Worm (Caenorhabditis elegans): Measurements from ENCODE around the gene Y82E9BR.22.

Y82E9BR.22 gene

ce11 chrIII:1424305-1424704 is 15.3 kb upstream of the Y82E9BR.22 start (continued):
- TF ChIP-seq nhr-77 (tag; optimal IDR thresholded peaks at IDR 0.05) = peak; percentile 34
- peak; percentile 69 for TF ChIP-seq swsn-7 (tag; optimal IDR thresholded peaks at IDR 0.05)
- TF ChIP-seq pag-3 (tag; optimal IDR thresholded peaks at IDR 0.05; ENCODE audit: borderline replicate concordance, insufficient read depth) = no peak
- TF ChIP-seq tbx-2 (tag; optimal IDR thresholded peaks at IDR 0.05) = peak; percentile 49
- no peak for TF ChIP-seq pqm-1 (tag; optimal IDR thresholded peaks at IDR 0.05)
- peak; percentile 55 for TF ChIP-seq lin-13 (GFP tag; optimal IDR thresholded peaks at IDR 0.05)
- peak; percentile 67 to 81 for TF ChIP-seq lsy-2 (tag; optimal IDR thresholded peaks at IDR 0.05)
- no peak for TF ChIP-seq pax-3 (tag; optimal IDR thresholded peaks at IDR 0.05)
- TF ChIP-seq xbp-1 (tag; optimal IDR thresholded peaks at IDR 0.05) = peak; percentile 50
- no peak for TF ChIP-seq unc-30 (tag; optimal IDR thresholded peaks at IDR 0.05)
- TF ChIP-seq nhr-12 (tag; optimal IDR thresholded peaks at IDR 0.05) = no peak
- no peak for TF ChIP-seq lir-3 (tag; optimal IDR thresholded peaks at IDR 0.05; ENCODE audit: poor library complexity)
- peak; percentile 69 for TF ChIP-seq nhr-19 (GFP tag; conservative IDR thresholded peaks at IDR 0.05)
- peak in 2 of 6 experiments; percentile 9 to 11 for TF ChIP-seq elt-3 (tag; optimal IDR thresholded peaks at IDR 0.05)
- peak; percentile 54 for TF ChIP-seq zip-4 (GFP tag; optimal IDR thresholded peaks at IDR 0.05)
- TF ChIP-seq ceh-88 (GFP tag; IDR thresholded peaks at IDR 0.05) = no peak
- TF ChIP-seq sox-4 (tag; optimal IDR thresholded peaks at IDR 0.05) = no peak
- TF ChIP-seq ceh-82 (tag; optimal IDR thresholded peaks at IDR 0.05) = peak; percentile 46 to 85 (median 58)
- no peak for TF ChIP-seq blmp-1 (tag; optimal IDR thresholded peaks at IDR 0.05)
- TF ChIP-seq nhr-85 (tag) = peak; percentile 73
- TF ChIP-seq nhr-84 (tag; optimal IDR thresholded peaks at IDR 0.05) = no peak
- peak; percentile 33 for TF ChIP-seq egl-13 (tag; optimal IDR thresholded peaks at IDR 0.05)
- TF ChIP-seq ama-1 (optimal IDR thresholded peaks at IDR 0.05) = no peak
- no peak for TF ChIP-seq ces-1 (GFP tag; optimal IDR thresholded peaks at IDR 0.05)
- peak; percentile 44 for TF ChIP-seq fkh-8 (tag; optimal IDR thresholded peaks at IDR 0.05)
- peak; percentile 47 for TF ChIP-seq lin-15B (tag; optimal IDR thresholded peaks at IDR 0.05)
- TF ChIP-seq zag-1 (tag; optimal IDR thresholded peaks at IDR 0.05) = no peak
- no peak for TF ChIP-seq hlh-17 (GFP tag; optimal IDR thresholded peaks at IDR 0.05; ENCODE audit: borderline replicate concordance)
- no peak for TF ChIP-seq nhr-28 (tag; optimal IDR thresholded peaks at IDR 0.05)
- no peak for TF ChIP-seq efl-3 (GFP tag; optimal IDR thresholded peaks at IDR 0.05)
- TF ChIP-seq fkh-4 (tag; optimal IDR thresholded peaks at IDR 0.05; ENCODE audit: borderline replicate concordance) = no peak
- TF ChIP-seq nhr-71 (tag; optimal IDR thresholded peaks at IDR 0.05) = peak; percentile 76
- peak; percentile 76 for TF ChIP-seq skn-1 (tag; optimal IDR thresholded peaks at IDR 0.05)
- TF ChIP-seq fos-1 (tag; optimal IDR thresholded peaks at IDR 0.05) = no peak
- TF ChIP-seq nhr-47 (tag; optimal IDR thresholded peaks at IDR 0.05) = peak; percentile 86
- no peak for TF ChIP-seq hlh-4 (tag; optimal IDR thresholded peaks at IDR 0.05)
- TF ChIP-seq vab-15 (tag; optimal IDR thresholded peaks at IDR 0.05) = no peak
- no peak for TF ChIP-seq ceh-63 (GFP tag; optimal IDR thresholded peaks at IDR 0.05)
- no peak for TF ChIP-seq hpl-2 (GFP tag; optimal IDR thresholded peaks at IDR 0.05)
- peak; percentile 19 for TF ChIP-seq aly-2 (tag; optimal IDR thresholded peaks at IDR 0.05)
- no peak for TF ChIP-seq sptf-1 (tag; optimal IDR thresholded peaks at IDR 0.05)
- peak in 1 of 2 experiments; percentile 32 for TF ChIP-seq ztf-11 (tag; optimal IDR thresholded peaks at IDR 0.05)
- TF ChIP-seq mdl-1 (tag; optimal IDR thresholded peaks at IDR 0.05) = peak in 1 of 2 experiments; percentile 57
- TF ChIP-seq ztf-4 (tag; optimal IDR thresholded peaks at IDR 0.05) = no peak
- peak; percentile 59 for TF ChIP-seq nhr-20 (tag; optimal IDR thresholded peaks at IDR 0.05)
- peak; percentile 17 for TF ChIP-seq snpc-4 (tag; optimal IDR thresholded peaks at IDR 0.05)
- peak; percentile 41; the same call in 1 of the 2 replicates for TF ChIP-seq grh-1 (GFP tag; IDR thresholded peaks at IDR 0.05)
- peak; percentile 57; the same call in 1 of the 2 replicates for TF ChIP-seq mab-9 (GFP tag; IDR thresholded peaks at IDR 0.05)
- no peak for TF ChIP-seq nhr-11 (tag; optimal IDR thresholded peaks at IDR 0.05)
- peak; percentile 47 for TF ChIP-seq jun-1 (tag; optimal IDR thresholded peaks at IDR 0.05)
- TF ChIP-seq snu-23 (GFP tag; optimal IDR thresholded peaks at IDR 0.05) = peak; percentile 82
- TF ChIP-seq aha-1 (tag; optimal IDR thresholded peaks at IDR 0.05) = no peak
- TF ChIP-seq nhr-76 (tag; optimal IDR thresholded peaks at IDR 0.05) = no peak
- TF ChIP-seq ets-5 (GFP tag; IDR thresholded peaks at IDR 0.05) = no peak
